Worm (Caenorhabditis elegans) whole organism, young adult: ENCODE results near the gene ran-1.

Experiments
- B0019.2 ChIP-seq: fragments of 200-800 bp; sonication (Bioruptor generic); conservative IDR thresholded peaks from 2 replicates; pipeline ENCODE4 v1.3.6; 2022; ENCODE audit warnings: missing genetic modification reagents, missing genetic modification characterization, missing compliant biosample characterization
- C06A6.2 ChIP-seq: fragments of 200-800 bp; sonication (Bioruptor generic); conservative IDR thresholded peaks from 2 replicates; pipeline ENCODE4 v1.3.6; 2022; ENCODE audit warnings: missing genetic modification characterization, missing compliant biosample characterization
- C17E4.6 ChIP-seq: fragments of 200-800 bp; sonication (Bioruptor generic); IDR thresholded peaks from 2 replicates; pipeline ENCODE4 v1.3.6; 2022; ENCODE audit warnings: missing genetic modification reagents, missing genetic modification characterization, missing compliant biosample characterization
- D2030.7 ChIP-seq: fragments of 200-800 bp; sonication (Bioruptor generic); IDR thresholded peaks from 2 replicates; pipeline ENCODE4 v1.3.6; 2022; ENCODE audit warnings: missing genetic modification reagents, missing genetic modification characterization, missing compliant biosample characterization
- F10E7.11 ChIP-seq: sonication (generic microtip); optimal IDR thresholded peaks from 2 replicates; lab custom pipeline; 2017; ENCODE audit warnings: mild to moderate bottlenecking, missing genetic modification characterization, moderate library complexity, missing compliant biosample characterization
- F22D6.2 ChIP-seq: sonication (generic microtip); optimal IDR thresholded peaks from 2 replicates; lab custom pipeline; 2016; ENCODE audit warnings: mild to moderate bottlenecking, missing genetic modification characterization, missing compliant biosample characterization
- F33H1.4 ChIP-seq: fragments of 200-800 bp; sonication (Bioruptor generic); IDR thresholded peaks from 2 replicates; pipeline ENCODE4 v1.3.6; 2022; ENCODE audit warnings: missing genetic modification reagents, missing genetic modification characterization, missing compliant biosample characterization
- F57C9.4 ChIP-seq: sonication (generic microtip); optimal IDR thresholded peaks from 2 replicates; lab custom pipeline; 2017; ENCODE audit warnings: mild to moderate bottlenecking, missing genetic modification characterization, missing compliant biosample characterization
- K11D2.4 ChIP-seq: fragments of 200-800 bp; sonication (Bioruptor generic); IDR thresholded peaks from 2 replicates; pipeline ENCODE4 v1.3.6; 2022; ENCODE audit warnings: missing genetic modification reagents, missing genetic modification characterization, missing compliant biosample characterization
- K12H6.12 ChIP-seq: fragments of 200-800 bp; sonication (Bioruptor generic); optimal IDR thresholded peaks from 2 replicates; lab custom pipeline; 2018; ENCODE audit warnings: mild to moderate bottlenecking, missing genetic modification characterization, missing compliant biosample characterization
- Y53G8AR.9 ChIP-seq: fragments of 200-800 bp; sonication (Bioruptor generic); conservative IDR thresholded peaks from 2 replicates; pipeline ENCODE4 v1.3.6; 2022; ENCODE audit warnings: missing genetic modification reagents, missing genetic modification characterization, missing compliant biosample characterization
- Y56A3A.18 ChIP-seq: fragments of 200-800 bp; sonication (Bioruptor generic); IDR thresholded peaks from 2 replicates; pipeline ENCODE4 v1.3.6; 2022; ENCODE audit warnings: missing genetic modification reagents, missing genetic modification characterization, missing compliant biosample characterization
- Y67H2A.10 ChIP-seq: fragments of 200-800 bp; sonication (Bioruptor generic); conservative IDR thresholded peaks from 2 replicates; pipeline ENCODE4 v1.3.6; 2022; ENCODE audit warnings: missing genetic modification reagents, missing genetic modification characterization, missing compliant biosample characterization
- Y95B8A.8 ChIP-seq: fragments of 200-800 bp; sonication (Bioruptor generic); IDR thresholded peaks from 2 replicates; pipeline ENCODE4 v1.3.6; 2022; ENCODE audit warnings: missing genetic modification reagents, missing genetic modification characterization, missing compliant biosample characterization
- athp-1 ChIP-seq: sonication (generic microtip); optimal IDR thresholded peaks from 2 replicates; lab custom pipeline; 2017; ENCODE audit warnings: mild to moderate bottlenecking, missing genetic modification characterization, missing compliant biosample characterization
- bed-1 ChIP-seq: fragments of 200-800 bp; sonication (Bioruptor generic); IDR thresholded peaks from 2 replicates; pipeline ENCODE4 v1.3.6; 2022; ENCODE audit warnings: missing genetic modification reagents, missing genetic modification characterization, missing compliant biosample characterization
- ceh-100 ChIP-seq: fragments of 200-800 bp; sonication (Bioruptor generic); IDR thresholded peaks from 2 replicates; pipeline ENCODE4 v1.3.6; 2022; ENCODE audit warnings: missing genetic modification reagents, missing genetic modification characterization, missing compliant biosample characterization
- ceh-27 ChIP-seq: fragments of 200-800 bp; sonication (Bioruptor generic); optimal IDR thresholded peaks from 2 replicates; lab custom pipeline; 2018; ENCODE audit warnings: mild to moderate bottlenecking, missing genetic modification characterization, moderate library complexity, missing compliant biosample characterization
- ceh-40 ChIP-seq: fragments of 200-800 bp; sonication (Bioruptor generic); IDR thresholded peaks from 2 replicates; pipeline ENCODE4 v1.3.6; 2022; ENCODE audit warnings: missing genetic modification characterization, missing compliant biosample characterization
- die-1 ChIP-seq: sonication (generic microtip); optimal IDR thresholded peaks from 2 replicates; lab custom pipeline; 2016; ENCODE audit warnings: missing genotype, mild to moderate bottlenecking, missing genetic modification characterization, missing compliant biosample characterization
- dpl-1 ChIP-seq: fragments of 150-350 bp; optimal IDR thresholded peaks from 2 replicates; lab custom pipeline; 2014; ENCODE audit warnings: missing biosample characterization, missing genetic modification reagents, missing genetic modification characterization
- efl-1 ChIP-seq: fragments of 150-350 bp; optimal IDR thresholded peaks from 2 replicates; lab custom pipeline; 2014; ENCODE audit warnings: missing biosample characterization, missing genetic modification reagents, missing genetic modification characterization
- egl-18 ChIP-seq: fragments of 200-800 bp; sonication (Bioruptor generic); IDR thresholded peaks from 2 replicates; pipeline ENCODE4 v1.3.6; 2022; ENCODE audit warnings: missing genetic modification reagents, missing genetic modification characterization, missing compliant biosample characterization
- ets-4 ChIP-seq: fragments of 200-800 bp; sonication (Bioruptor generic); optimal IDR thresholded peaks from 2 replicates; lab custom pipeline; 2018; ENCODE audit warnings: mild to moderate bottlenecking, missing genetic modification characterization, missing compliant biosample characterization
- gei-17 ChIP-seq: fragments of 200-800 bp; sonication (Bioruptor generic); optimal IDR thresholded peaks from 2 replicates; lab custom pipeline; 2018; ENCODE audit warnings: mild to moderate bottlenecking, missing genetic modification characterization, missing compliant biosample characterization
- hlh-26 ChIP-seq: fragments of 200-800 bp; sonication (Bioruptor generic); conservative IDR thresholded peaks from 2 replicates; pipeline ENCODE4 v1.3.6; 2022; ENCODE audit warnings: missing genetic modification reagents, missing genetic modification characterization, missing compliant biosample characterization
- hmg-20 ChIP-seq: fragments of 200-800 bp; sonication (Bioruptor generic); IDR thresholded peaks from 2 replicates; pipeline ENCODE4 v1.3.6; 2022; ENCODE audit warnings: missing genetic modification reagents, missing genetic modification characterization, missing compliant biosample characterization
- hsf-1 ChIP-seq: fragments of 200-800 bp; sonication (Bioruptor generic); IDR thresholded peaks from 2 replicates; pipeline ENCODE4 v1.3.6; 2022; ENCODE audit warnings: missing genetic modification reagents, missing genetic modification characterization, missing compliant biosample characterization
- lin-40 ChIP-seq: sonication (generic microtip); optimal IDR thresholded peaks from 2 replicates; lab custom pipeline; 2016; ENCODE audit warnings: missing genetic modification characterization, mild to moderate bottlenecking, missing compliant biosample characterization, missing genotype, missing genetic modification reagents
- lin-54 ChIP-seq: fragments of 200-800 bp; sonication (Bioruptor generic); optimal IDR thresholded peaks from 2 replicates; lab custom pipeline; 2018; ENCODE audit warnings: mild to moderate bottlenecking, missing genetic modification characterization, missing compliant biosample characterization
- lsl-1 ChIP-seq: fragments of 200-800 bp; sonication (Bioruptor generic); optimal IDR thresholded peaks from 2 replicates; lab custom pipeline; 2018; ENCODE audit warnings: mild to moderate bottlenecking, missing genetic modification characterization, moderate library complexity, missing compliant biosample characterization
- madf-3 ChIP-seq: fragments of 200-800 bp; sonication (Bioruptor generic); IDR thresholded peaks from 2 replicates; pipeline ENCODE4 v1.3.6; 2022; ENCODE audit warnings: missing genetic modification reagents, missing genetic modification characterization, missing compliant biosample characterization
- madf-8 ChIP-seq: fragments of 200-800 bp; sonication (Bioruptor generic); conservative IDR thresholded peaks from 2 replicates; pipeline ENCODE4 v1.3.6; 2022; ENCODE audit warnings: missing genetic modification reagents, missing genetic modification characterization, missing compliant biosample characterization
- mes-4 ChIP-seq: sonication (generic microtip); optimal IDR thresholded peaks from 2 replicates; lab custom pipeline; 2016; ENCODE audit warnings: missing genotype, missing genetic modification characterization, missing compliant biosample characterization
- nhr-120 ChIP-seq: fragments of 200-800 bp; sonication (Bioruptor generic); IDR thresholded peaks from 2 replicates; pipeline ENCODE4 v1.3.6; 2022; ENCODE audit warnings: missing genetic modification characterization, missing compliant biosample characterization
- nhr-179 ChIP-seq: sonication (generic microtip); optimal IDR thresholded peaks from 2 replicates; lab custom pipeline; 2016; ENCODE audit warnings: mild to moderate bottlenecking, missing genetic modification characterization, missing compliant biosample characterization
- nhr-90 ChIP-seq: sonication (generic microtip); optimal IDR thresholded peaks from 2 replicates; lab custom pipeline; 2016; ENCODE audit warnings: missing genotype, mild to moderate bottlenecking, missing genetic modification characterization, missing compliant biosample characterization
- rcor-1 ChIP-seq: fragments of 200-800 bp; sonication (Bioruptor generic); IDR thresholded peaks from 2 replicates; pipeline ENCODE4 v1.3.6; 2022; ENCODE audit warnings: missing genetic modification reagents, missing genetic modification characterization, missing compliant biosample characterization
- rec-8 ChIP-seq, 2 experiments: sonication (generic microtip); optimal IDR thresholded peaks; 2 replicates each; lab custom pipeline; 2016; ENCODE audit warnings: mild to moderate bottlenecking in 2 of 2, missing genetic modification characterization in 2 of 2, missing genetic modification reagents in 2 of 2, missing genotype in 2 of 2, missing biosample characterization in 1 of 2, missing compliant biosample characterization in 1 of 2, moderate library complexity in 1 of 2
- snpc-4 ChIP-seq, 5 experiments: fragments of 150-350 bp in 1 of 5; sonication (generic microtip) in 4 of 5; optimal IDR thresholded peaks; 2 replicates each; lab custom pipeline; 2014 to 2018; ENCODE audit warnings: missing genetic modification characterization in 5 of 5, missing biosample characterization in 3 of 5, antibody characterized with exemption in 2 of 5, mild to moderate bottlenecking in 2 of 5, missing compliant biosample characterization in 2 of 5, missing genotype in 2 of 5, moderate library complexity in 2 of 5, missing genetic modification reagents in 1 of 5
- tlf-1 ChIP-seq: fragments of 200-800 bp; sonication (Bioruptor generic); optimal IDR thresholded peaks from 2 replicates; lab custom pipeline; 2018; ENCODE audit warnings: mild to moderate bottlenecking, missing genetic modification characterization, missing compliant biosample characterization
- unc-62 ChIP-seq: fragments of 150-350 bp; optimal IDR thresholded peaks from 2 replicates; lab custom pipeline; 2014; ENCODE audit warnings: missing biosample characterization, missing genetic modification reagents, missing genetic modification characterization
- ztf-22 ChIP-seq: fragments of 200-800 bp; sonication (Bioruptor generic); optimal IDR thresholded peaks from 2 replicates; lab custom pipeline; 2018; ENCODE audit warnings: mild to moderate bottlenecking, missing genetic modification characterization, moderate library complexity, missing compliant biosample characterization
- ztf-25 ChIP-seq: fragments of 200-800 bp; sonication (Bioruptor generic); IDR thresholded peaks from 2 replicates; pipeline ENCODE4 v1.3.6; 2022; ENCODE audit warnings: missing genetic modification reagents, missing genetic modification characterization, missing compliant biosample characterization
- ztf-28 ChIP-seq: fragments of 200-800 bp; sonication (Bioruptor generic); IDR thresholded peaks from 2 replicates; pipeline ENCODE4 v1.3.6; 2022; ENCODE audit warnings: missing genetic modification reagents, missing genetic modification characterization, missing compliant biosample characterization
- ztf-3 ChIP-seq: fragments of 200-800 bp; sonication (Bioruptor generic); optimal IDR thresholded peaks from 2 replicates; lab custom pipeline; 2018; ENCODE audit warnings: mild to moderate bottlenecking, missing genetic modification characterization, missing compliant biosample characterization
- ztf-6 ChIP-seq: fragments of 200-800 bp; sonication (Bioruptor generic); IDR thresholded peaks from 2 replicates; pipeline ENCODE4 v1.3.6; 2022; ENCODE audit warnings: missing genetic modification reagents, missing genetic modification characterization, missing compliant biosample characterization

ran-1 gene

ce11 chrIII:10721056-10721455 is 26.5 kb downstream of the ran-1 start:
- TF ChIP-seq ceh-100 (GFP tag; lab: Robert Waterston, UW): peak; percentile 35; the same call in 1 of the 2 replicates
- TF ChIP-seq lin-40: no peak
- TF ChIP-seq lin-54: peak; percentile 46
- peak; percentile 47 for TF ChIP-seq efl-1 (GFP tag; lab: Kevin White, UChicago)
- peak; percentile 18 for TF ChIP-seq lsl-1 (GFP tag; lab: Kevin White, UChicago)
- no peak for TF ChIP-seq D2030.7 (GFP tag; lab: Robert Waterston, UW)
- TF ChIP-seq ceh-40 (GFP tag; lab: Robert Waterston, UW): no peak
- no peak for TF ChIP-seq ets-4 (GFP tag; lab: Kevin White, UChicago)
- 0 out of 2 replicates have a peak, but pooled peaks have one; percentile 7 for TF ChIP-seq F33H1.4 (GFP tag; lab: Robert Waterston, UW)
- no peak for TF ChIP-seq unc-62 (GFP tag; lab: Kevin White, UChicago)
- peak; percentile 39 for TF ChIP-seq dpl-1

DNA sequence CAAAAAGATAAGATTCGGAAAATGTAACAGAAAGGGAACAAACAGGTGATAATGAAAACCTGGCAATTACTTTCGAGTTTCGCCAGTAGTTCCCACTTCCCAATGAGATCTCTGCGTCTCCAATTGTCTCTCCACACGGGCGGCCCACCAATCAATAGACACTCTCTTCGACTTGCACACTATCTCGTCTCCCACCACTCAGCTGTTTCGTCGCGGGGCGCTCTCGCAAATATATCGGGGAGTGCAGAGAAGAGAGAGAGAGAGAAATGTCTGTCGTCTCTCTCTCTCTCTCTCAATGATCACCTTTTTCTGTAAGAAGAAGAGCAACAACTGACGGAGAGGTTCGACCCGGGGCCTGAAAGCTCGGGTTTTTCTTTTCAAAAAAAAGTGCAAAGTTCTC is 27.4 kb downstream of the ran-1 start:
- TF ChIP-seq snpc-4 (GFP tag; optimal IDR thresholded peaks at IDR 0.05; lab: Kevin White, UChicago) (no peak), snpc-4 (tag; optimal IDR thresholded peaks at IDR 0.05; lab: Kevin White, UChicago) (peak in 2 of 4 experiments; percentile 26 to 30), ztf-22 (GFP tag; lab: Kevin White, UChicago) (peak; percentile 54), C06A6.2 (GFP tag; lab: Robert Waterston, UW) (peak; percentile 68; the same call in 1 of the 2 replicates), madf-3 (GFP tag; lab: Robert Waterston, UW) (no peak), bed-1 (GFP tag; lab: Robert Waterston, UW) (no peak), nhr-120 (GFP tag; lab: Robert Waterston, UW) (no peak), ztf-28 (GFP tag; lab: Robert Waterston, UW) (no peak), egl-18 (no peak), C17E4.6 (GFP tag; lab: Robert Waterston, UW) (no peak), hmg-20 (GFP tag; lab: Robert Waterston, UW) (no peak), K12H6.12 (tag; lab: Kevin White, UChicago) (peak; percentile 72), ceh-27 (GFP tag; lab: Kevin White, UChicago) (peak; percentile 72), nhr-179 (tag; lab: Kevin White, UChicago) (no peak), hsf-1 (0 out of 2 replicates have a peak, but pooled peaks have one; percentile 7), mes-4 (tag; lab: Kevin White, UChicago) (no peak), ztf-3 (no peak), ztf-6 (GFP tag; lab: Robert Waterston, UW) (no peak), die-1 (no peak), hlh-26 (GFP tag; lab: Robert Waterston, UW) (no peak), ztf-25 (GFP tag; lab: Robert Waterston, UW) (no peak), rec-8 (tag; optimal IDR thresholded peaks at IDR 0.05; lab: Kevin White, UChicago) (no peak), tlf-1 (peak; percentile 57), D2030.7 (GFP tag; lab: Robert Waterston, UW) (no peak), Y53G8AR.9 (no peak), gei-17 (peak; percentile 37), unc-62 (GFP tag; lab: Kevin White, UChicago) (no peak), F22D6.2 (no peak), Y67H2A.10 (GFP tag; lab: Robert Waterston, UW) (peak; percentile 61; the same call in 1 of the 2 replicates), B0019.2 (GFP tag; lab: Robert Waterston, UW) (no peak), K11D2.4 (GFP tag; lab: Robert Waterston, UW) (peak; percentile 71; the same call in 1 of the 2 replicates), rcor-1 (GFP tag; lab: Robert Waterston, UW) (peak; percentile 68), lin-40 (peak; percentile 79), madf-8 (GFP tag; lab: Robert Waterston, UW) (no peak), Y95B8A.8 (GFP tag; lab: Robert Waterston, UW) (0 out of 2 replicates have a peak, but pooled peaks have one; percentile 25), athp-1 (tag; lab: Kevin White, UChicago) (peak; percentile 46), F57C9.4 (tag; lab: Kevin White, UChicago) (no peak), F10E7.11 (no peak), Y56A3A.18 (GFP tag; lab: Robert Waterston, UW) (0 out of 2 replicates have a peak, but pooled peaks have one; percentile 19), nhr-90 (tag; lab: Kevin White, UChicago) (no peak)
